Worm (Caenorhabditis elegans) whole organism, early embryonic: Measurements from ENCODE around the gene rbx-1.

Experiments
- B0310.2 ChIP-seq: sonication (generic microtip); optimal IDR thresholded peaks from 2 replicates; lab custom pipeline; 2016; ENCODE audit warnings: mild to moderate bottlenecking, missing genetic modification characterization, missing compliant biosample characterization
- F13C5.2 ChIP-seq: sonication (generic microtip); optimal IDR thresholded peaks from 2 replicates; lab custom pipeline; 2017; ENCODE audit warnings: mild to moderate bottlenecking, missing genetic modification characterization, inconsistent platforms, missing compliant biosample characterization
- aly-1 ChIP-seq: sonication (generic microtip); optimal IDR thresholded peaks from 2 replicates; lab custom pipeline; 2016; ENCODE audit warnings: missing genetic modification characterization, missing compliant biosample characterization
- ama-1 ChIP-seq: fragments of 150-350 bp; optimal IDR thresholded peaks from 2 replicates; lab custom pipeline; 2014
- ceh-13 ChIP-seq: fragments of 200-800 bp; sonication (Bioruptor generic); optimal IDR thresholded peaks from 2 replicates; lab custom pipeline; 2018; ENCODE audit warnings: mild to moderate bottlenecking, missing genetic modification characterization, missing compliant biosample characterization
- ceh-36 ChIP-seq: sonication (generic microtip); optimal IDR thresholded peaks from 2 replicates; lab custom pipeline; 2016; ENCODE audit warnings: missing genetic modification characterization, inconsistent platforms, missing compliant biosample characterization
- ets-7 ChIP-seq: sonication (generic microtip); optimal IDR thresholded peaks from 2 replicates; lab custom pipeline; 2016; ENCODE audit warnings: missing genotype, missing genetic modification characterization, missing compliant biosample characterization
- flt-1 ChIP-seq: fragments of 200-800 bp; sonication (Bioruptor generic); IDR thresholded peaks from 2 replicates; pipeline ENCODE4 v1.3.6; 2022; ENCODE audit warnings: missing genetic modification characterization, missing compliant biosample characterization
- hmbx-1 ChIP-seq: sonication (generic microtip); optimal IDR thresholded peaks from 2 replicates; lab custom pipeline; 2016; ENCODE audit warnings: mild to moderate bottlenecking, missing genetic modification characterization, missing compliant biosample characterization
- hmg-4 ChIP-seq: fragments of 200-800 bp; sonication (Bioruptor generic); optimal IDR thresholded peaks from 2 replicates; lab custom pipeline; 2018; ENCODE audit warnings: mild to moderate bottlenecking, missing genetic modification characterization, missing compliant biosample characterization
- hnd-1 ChIP-seq: sonication (generic microtip); optimal IDR thresholded peaks from 2 replicates; lab custom pipeline; 2016; ENCODE audit warnings: missing genetic modification characterization, missing compliant biosample characterization
- pes-1 ChIP-seq: fragments of 200-800 bp; sonication (Bioruptor generic); IDR thresholded peaks from 2 replicates; pipeline ENCODE4 v1.3.6; 2022; ENCODE audit warnings: missing genetic modification reagents, missing genetic modification characterization, missing compliant biosample characterization
- scrt-1 ChIP-seq: fragments of 200-800 bp; sonication (Bioruptor generic); IDR thresholded peaks from 2 replicates; pipeline ENCODE4 v1.3.6; 2022; ENCODE audit warnings: missing genetic modification characterization, missing compliant biosample characterization
- sea-1 ChIP-seq: fragments of 200-800 bp; sonication (Bioruptor generic); conservative IDR thresholded peaks from 2 replicates; pipeline ENCODE4 v1.3.6; 2022; ENCODE audit warnings: missing genetic modification characterization, missing compliant biosample characterization
- tbx-11 ChIP-seq: fragments of 200-800 bp; sonication (Bioruptor generic); IDR thresholded peaks from 2 replicates; pipeline ENCODE4 v1.3.6; 2022; ENCODE audit warnings: missing genetic modification characterization, missing compliant biosample characterization
- tbx-37 ChIP-seq: fragments of 200-800 bp; sonication (Bioruptor generic); conservative IDR thresholded peaks from 2 replicates; pipeline ENCODE4 v1.3.6; 2022; ENCODE audit warnings: missing genetic modification reagents, missing genetic modification characterization, missing compliant biosample characterization
- tra-4 ChIP-seq: sonication (generic microtip); optimal IDR thresholded peaks from 2 replicates; lab custom pipeline; 2017; ENCODE audit warnings: missing genetic modification characterization, missing compliant biosample characterization

Gene rbx-1

ce11 chrV:9729462-9730162 is 39.3 kb upstream of the rbx-1 start, which contains the start of the genes aagr-3 and drap-1:
Gene aagr-3, minus strand, starts transcription at chrV:9729512.
Gene drap-1, plus strand, starts transcription at chrV:9730106.
- TF ChIP-seq flt-1 (GFP tag; lab: Robert Waterston, UW) (no peak), F13C5.2 (no peak)

ce11 chrV:9725719-9726118 is 35.4 kb upstream of the rbx-1 start:
- TF ChIP-seq sea-1 (GFP tag; lab: Robert Waterston, UW): no peak
- no peak for TF ChIP-seq ama-1 (lab: Kevin White, UChicago)
- TF ChIP-seq hmg-4 (GFP tag; lab: Kevin White, UChicago): no peak
- TF ChIP-seq B0310.2: no peak
- no peak for TF ChIP-seq F13C5.2
- TF ChIP-seq ets-7 (tag; lab: Kevin White, UChicago): no peak
- no peak for TF ChIP-seq ceh-36 (tag; lab: Kevin White, UChicago)
- no peak for TF ChIP-seq scrt-1 (GFP tag; lab: Robert Waterston, UW)
- TF ChIP-seq aly-1 (tag; lab: Kevin White, UChicago): no peak
- no peak for TF ChIP-seq pes-1 (GFP tag; lab: Robert Waterston, UW)
- no peak for TF ChIP-seq tbx-37 (GFP tag; lab: Robert Waterston, UW)
- TF ChIP-seq flt-1 (GFP tag; lab: Robert Waterston, UW): no peak
- TF ChIP-seq tra-4 (tag; lab: Kevin White, UChicago): no peak

ce11 chrV:9724021-9724671 is 33.8 kb upstream of the rbx-1 start, which contains the start of gene slcr-46.3:
Gene slcr-46.3, minus strand, starts transcription at chrV:9724106.
- TF ChIP-seq aly-1 (tag; lab: Kevin White, UChicago) (no peak), F13C5.2 (no peak), pes-1 (GFP tag; lab: Robert Waterston, UW) (no peak), tbx-11 (GFP tag; lab: Robert Waterston, UW) (no peak), scrt-1 (GFP tag; lab: Robert Waterston, UW) (no peak)

ce11 chrV:9716397-9716796 is 26.1 kb upstream of the rbx-1 start, which contains the start of gene str-188:
Gene str-188, plus strand, starts transcription at chrV:9716697.
- TF ChIP-seq sea-1 (GFP tag; lab: Robert Waterston, UW) (no peak), ets-7 (tag; lab: Kevin White, UChicago) (no peak), B0310.2 (no peak), tbx-11 (GFP tag; lab: Robert Waterston, UW) (no peak), ceh-13 (GFP tag; lab: Kevin White, UChicago) (no peak), scrt-1 (GFP tag; lab: Robert Waterston, UW) (no peak), hmbx-1 (tag; lab: Kevin White, UChicago) (no peak), hmg-4 (GFP tag; lab: Kevin White, UChicago) (no peak), pes-1 (GFP tag; lab: Robert Waterston, UW) (no peak), ceh-36 (tag; lab: Kevin White, UChicago) (no peak)

- TF ChIP-seq sea-1 (GFP tag; lab: Robert Waterston, UW): no peak
- TF ChIP-seq scrt-1 (GFP tag; lab: Robert Waterston, UW): no peak
- TF ChIP-seq hnd-1 (tag; lab: Kevin White, UChicago): no peak
- TF ChIP-seq aly-1 (tag; lab: Kevin White, UChicago): no peak
- no peak for TF ChIP-seq tbx-11 (GFP tag; lab: Robert Waterston, UW)
- no peak for TF ChIP-seq ets-7 (tag; lab: Kevin White, UChicago)
- TF ChIP-seq F13C5.2: no peak
- TF ChIP-seq ceh-13 (GFP tag; lab: Kevin White, UChicago): no peak
- no peak for TF ChIP-seq pes-1 (GFP tag; lab: Robert Waterston, UW)
- no peak for TF ChIP-seq hmbx-1 (tag; lab: Kevin White, UChicago)
- TF ChIP-seq hmg-4 (GFP tag; lab: Kevin White, UChicago): no peak
- no peak for TF ChIP-seq tra-4 (tag; lab: Kevin White, UChicago)
- TF ChIP-seq ceh-36 (tag; lab: Kevin White, UChicago): no peak
- no peak for TF ChIP-seq tbx-37 (GFP tag; lab: Robert Waterston, UW)
- TF ChIP-seq B0310.2: no peak
- no peak for TF ChIP-seq flt-1 (GFP tag; lab: Robert Waterston, UW)
- TF ChIP-seq ama-1 (lab: Kevin White, UChicago): no peak
Measured at ce11 chrV:9714909-9715308, 24.6 kb upstream of the rbx-1 start, which contains the start of gene F40F9.3. Gene F40F9.3, plus strand, starts transcription at chrV:9715209.

ce11 chrV:9713532-9713931 is 23.2 kb upstream of the rbx-1 start, which contains the start of gene F40F9.10:
Gene F40F9.10, minus strand, starts transcription at chrV:9713632.
- TF ChIP-seq F13C5.2: no peak
- no peak for TF ChIP-seq ama-1 (lab: Kevin White, UChicago)
- no peak for TF ChIP-seq flt-1 (GFP tag; lab: Robert Waterston, UW)
- TF ChIP-seq tbx-11 (GFP tag; lab: Robert Waterston, UW): no peak
- no peak for TF ChIP-seq aly-1 (tag; lab: Kevin White, UChicago)
- no peak for TF ChIP-seq tbx-37 (GFP tag; lab: Robert Waterston, UW)
- no peak for TF ChIP-seq pes-1 (GFP tag; lab: Robert Waterston, UW)
- no peak for TF ChIP-seq hnd-1 (tag; lab: Kevin White, UChicago)
- TF ChIP-seq hmg-4 (GFP tag; lab: Kevin White, UChicago): no peak
- TF ChIP-seq ceh-36 (tag; lab: Kevin White, UChicago): no peak
- TF ChIP-seq hmbx-1 (tag; lab: Kevin White, UChicago): no peak
- TF ChIP-seq scrt-1 (GFP tag; lab: Robert Waterston, UW): no peak
- no peak for TF ChIP-seq B0310.2
